Fruit fly (Drosophila melanogaster): ENCODE data around the gene CG9737.

CG9737 gene

dm6 chr3R:30284573-30284972, 41.5 kb upstream of the CG9737 start (continued):
- TF ChIP-seq CG15336 (GFP tag; IDR thresholded peaks at IDR 0.05): peak; percentile 33
- no peak for TF ChIP-seq CG9139 (GFP tag; optimal IDR thresholded peaks at IDR 0.05)
- peak; percentile 61 for TF ChIP-seq Hr4 (GFP tag; optimal IDR thresholded peaks at IDR 0.05)
- peak; percentile 75 for TF ChIP-seq CG3919 (GFP tag; optimal IDR thresholded peaks at IDR 0.05)
- peak; percentile 76 for TF ChIP-seq CG6792 (GFP tag; optimal IDR thresholded peaks at IDR 0.05)
- peak; percentile 69 for TF ChIP-seq CG8632 (GFP tag; optimal IDR thresholded peaks at IDR 0.05)
- no peak for TF ChIP-seq CG11294 (GFP tag; IDR thresholded peaks at IDR 0.05)
- no peak for TF ChIP-seq Blimp-1 (GFP tag; optimal IDR thresholded peaks at IDR 0.05)
- TF ChIP-seq topi (GFP tag; optimal IDR thresholded peaks at IDR 0.05): peak; percentile 73
- TF ChIP-seq achi (GFP tag; optimal IDR thresholded peaks at IDR 0.05): peak; percentile 73
- no peak for TF ChIP-seq Eip93F (GFP tag; optimal IDR thresholded peaks at IDR 0.05)
- no peak for TF ChIP-seq CG16779 (tag; optimal IDR thresholded peaks at IDR 0.05)
- TF ChIP-seq Hr38 (GFP tag; optimal IDR thresholded peaks at IDR 0.05): no peak
- TF ChIP-seq CG6163 (GFP tag; IDR thresholded peaks at IDR 0.05): peak; percentile 25
- TF ChIP-seq Smox (GFP tag; optimal IDR thresholded peaks at IDR 0.05): peak; percentile 83

- TF ChIP-seq CG10631 (GFP tag; optimal IDR thresholded peaks at IDR 0.05) (peak; percentile 69), Hr39 (GFP tag; optimal IDR thresholded peaks at IDR 0.05) (peak; percentile 56), cyc (GFP tag; optimal IDR thresholded peaks at IDR 0.05) (no peak), dac (GFP tag; optimal IDR thresholded peaks at IDR 0.05) (peak; percentile 64), CG6163 (GFP tag; IDR thresholded peaks at IDR 0.05) (peak; percentile 90), CG9139 (GFP tag; optimal IDR thresholded peaks at IDR 0.05) (no peak), CG6854 (GFP tag; optimal IDR thresholded peaks at IDR 0.05) (no peak), spab (GFP tag; optimal IDR thresholded peaks at IDR 0.05) (no peak), Gug (GFP tag; IDR thresholded peaks at IDR 0.05) (peak; percentile 85), CG32006 (GFP tag; optimal IDR thresholded peaks at IDR 0.05) (peak; percentile 79), dsx (GFP tag; optimal IDR thresholded peaks at IDR 0.05; ENCODE audit: poor library complexity, severe bottlenecking) (peak; percentile 32), fd59A (GFP tag; optimal IDR thresholded peaks at IDR 0.05) (peak; percentile 53), CG3919 (GFP tag; optimal IDR thresholded peaks at IDR 0.05) (peak; percentile 56), Ets96B (tag; optimal IDR thresholded peaks at IDR 0.05) (peak; percentile 79), Smox (GFP tag; optimal IDR thresholded peaks at IDR 0.05) (peak; percentile 62), Blimp-1 (GFP tag; optimal IDR thresholded peaks at IDR 0.05) (no peak), CG8632 (GFP tag; optimal IDR thresholded peaks at IDR 0.05) (peak; percentile 68), vri (GFP tag; optimal IDR thresholded peaks at IDR 0.05) (peak; percentile 24), fkh (GFP tag; optimal IDR thresholded peaks at IDR 0.05) (no peak), net (GFP tag; optimal IDR thresholded peaks at IDR 0.05) (peak; percentile 75), eg (GFP tag; IDR thresholded peaks at IDR 0.05) (peak; percentile 86), topi (GFP tag; optimal IDR thresholded peaks at IDR 0.05) (no peak), CG16779 (tag; optimal IDR thresholded peaks at IDR 0.05) (peak; percentile 52), Sox15 (GFP tag; optimal IDR thresholded peaks at IDR 0.05) (peak; percentile 42), svp (GFP tag) (peak; percentile 52), Met (GFP tag; optimal IDR thresholded peaks at IDR 0.05) (peak; percentile 71), Eip78C (GFP tag) (peak; percentile 84), Sox14 (GFP tag; optimal IDR thresholded peaks at IDR 0.05) (peak; percentile 47), CG6276 (GFP tag; optimal IDR thresholded peaks at IDR 0.05) (peak; percentile 28), CG8319 (GFP tag; optimal IDR thresholded peaks at IDR 0.05) (no peak), CG1621 (tag; optimal IDR thresholded peaks at IDR 0.05) (peak; percentile 75), acj6 (GFP tag; optimal IDR thresholded peaks at IDR 0.05) (peak; percentile 76), Hr38 (GFP tag; optimal IDR thresholded peaks at IDR 0.05) (no peak), CG15336 (GFP tag; IDR thresholded peaks at IDR 0.05) (peak; percentile 91), CG11902 (GFP tag; optimal IDR thresholded peaks at IDR 0.05) (no peak), CG34406 (GFP tag; optimal IDR thresholded peaks at IDR 0.05) (peak; percentile 64), Eip93F (GFP tag; optimal IDR thresholded peaks at IDR 0.05) (no peak), CG11762 (GFP tag; optimal IDR thresholded peaks at IDR 0.05; ENCODE audit: insufficient read depth) (peak; percentile 27), pdm3 (GFP tag; optimal IDR thresholded peaks at IDR 0.05) (peak; percentile 73), salr (GFP tag; optimal IDR thresholded peaks at IDR 0.05) (peak; percentile 56 to 57), lz (GFP tag; optimal IDR thresholded peaks at IDR 0.05) (peak; percentile 42), CG10669 (GFP tag; optimal IDR thresholded peaks at IDR 0.05) (peak; percentile 18), CG8119 (GFP tag; IDR thresholded peaks at IDR 0.05) (peak; percentile 87), CG6792 (GFP tag; optimal IDR thresholded peaks at IDR 0.05) (peak; percentile 63), achi (GFP tag; optimal IDR thresholded peaks at IDR 0.05) (peak; percentile 44), CG31627 (GFP tag; optimal IDR thresholded peaks at IDR 0.05) (peak; percentile 27)
These were observed 40.8 kb upstream of the CG9737 start for dm6 chr3R:30283940-30284339.

Measured in whole organism, prepupa.